Fruit fly (Drosophila melanogaster) whole organism, pupa: Measurements from ENCODE around the gene Nt5a.

Experiments used
- CG14655 ChIP-seq: fragments of 200-800 bp; sonication (Bioruptor generic); optimal IDR thresholded peaks from 3 replicates; lab custom pipeline; 2017; ENCODE audit warnings: mild to moderate bottlenecking, missing biosample characterization, missing genetic modification reagents, missing genetic modification characterization
- CG4496 ChIP-seq: fragments of 200-800 bp; sonication (Bioruptor generic); IDR thresholded peaks from 3 replicates; pipeline ENCODE4 v1.3.6; 2022; ENCODE audit warnings: missing biosample characterization, missing genetic modification characterization
- CG8159 ChIP-seq: fragments of 200-800 bp; sonication (Bioruptor generic); optimal IDR thresholded peaks from 3 replicates; lab custom pipeline; 2018; ENCODE audit warnings: missing biosample characterization, mild to moderate bottlenecking, missing genetic modification characterization, moderate library complexity
- fd96Ca ChIP-seq: fragments of 200-800 bp; sonication (Bioruptor generic); IDR thresholded peaks from 3 replicates; pipeline ENCODE4 v1.3.6; 2022; ENCODE audit warnings: missing biosample characterization, missing genetic modification characterization

- TF ChIP-seq CG8159 (tag; lab: Kevin White, UChicago) (no peak), CG4496 (GFP tag; lab: Robert Waterston, UW) (no peak), fd96Ca (GFP tag; lab: Robert Waterston, UW) (no peak), CG14655 (no peak)
These were observed 43.7 kb upstream of the Nt5a start, which contains the start of gene CG9166 for dm6 chr3L:1350924-1351215.
